Worm (Caenorhabditis elegans): ENCODE results near the gene del-10.

del-10 gene

ce11 chrII:6482102-6482501 lies at the start of gene del-10:
Gene del-10 (minus strand): TSS chrII:6482125.
- TF ChIP-seq tbx-37 (GFP tag; conservative IDR thresholded peaks at IDR 0.05) (no peak), pes-1 (GFP tag; IDR thresholded peaks at IDR 0.05) (no peak), flt-1 (GFP tag; IDR thresholded peaks at IDR 0.05) (no peak), ceh-13 (GFP tag; optimal IDR thresholded peaks at IDR 0.05) (no peak), aly-1 (tag; optimal IDR thresholded peaks at IDR 0.05) (no peak), tbx-11 (GFP tag; IDR thresholded peaks at IDR 0.05) (no peak), hmg-4 (GFP tag; optimal IDR thresholded peaks at IDR 0.05) (no peak), F13C5.2 (tag; optimal IDR thresholded peaks at IDR 0.05) (no peak), hnd-1 (tag; optimal IDR thresholded peaks at IDR 0.05) (no peak), ceh-36 (tag; optimal IDR thresholded peaks at IDR 0.05) (no peak), B0310.2 (tag; optimal IDR thresholded peaks at IDR 0.05) (no peak)

ce11 chrII:6531527-6531926 lies 49.6 kb upstream of the del-10 start, which contains the start of gene abch-1:
Gene abch-1 (minus strand): TSS chrII:6531627.
- TF ChIP-seq pes-1 (GFP tag; IDR thresholded peaks at IDR 0.05) (no peak), tbx-37 (GFP tag; conservative IDR thresholded peaks at IDR 0.05) (no peak), flt-1 (GFP tag; IDR thresholded peaks at IDR 0.05) (no peak), tbx-11 (GFP tag; IDR thresholded peaks at IDR 0.05) (no peak), ets-7 (tag; optimal IDR thresholded peaks at IDR 0.05) (no peak), aly-1 (tag; optimal IDR thresholded peaks at IDR 0.05) (no peak), B0310.2 (tag; optimal IDR thresholded peaks at IDR 0.05) (no peak), ceh-36 (tag; optimal IDR thresholded peaks at IDR 0.05) (no peak), sea-1 (GFP tag; conservative IDR thresholded peaks at IDR 0.05) (no peak), scrt-1 (GFP tag; IDR thresholded peaks at IDR 0.05) (no peak), hmbx-1 (tag; optimal IDR thresholded peaks at IDR 0.05) (no peak), ama-1 (optimal IDR thresholded peaks at IDR 0.05) (no peak), hmg-4 (GFP tag; optimal IDR thresholded peaks at IDR 0.05) (no peak), F13C5.2 (tag; optimal IDR thresholded peaks at IDR 0.05) (no peak), ceh-13 (GFP tag; optimal IDR thresholded peaks at IDR 0.05) (no peak), tra-4 (tag; optimal IDR thresholded peaks at IDR 0.05) (no peak), hnd-1 (tag; optimal IDR thresholded peaks at IDR 0.05) (no peak)

DNA sequence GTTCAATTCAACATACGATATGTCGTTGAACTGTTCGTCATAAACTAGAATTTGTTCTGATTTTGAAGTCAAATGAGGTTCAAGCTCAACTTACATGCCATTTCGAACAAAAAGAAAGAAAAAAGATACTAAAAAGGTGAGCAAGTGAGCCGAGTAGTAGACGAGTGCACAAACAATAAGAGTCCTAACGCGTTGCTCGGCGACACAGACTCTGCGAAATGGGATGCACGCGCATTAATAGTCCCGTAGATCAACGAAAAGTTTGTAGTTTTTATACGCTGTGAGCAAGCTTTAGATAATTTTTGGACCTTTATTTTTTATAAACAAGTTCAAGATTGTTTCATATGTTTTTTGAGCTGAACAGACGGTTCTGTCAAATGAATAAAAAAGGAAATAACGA lies 46.7 kb upstream of the del-10 start, which contains the start of gene C56E6.4:
TSS of gene C56E6.4 (minus strand) at position 101 of the 400 bp plus-strand sequence.
- TF ChIP-seq pes-1 (GFP tag; IDR thresholded peaks at IDR 0.05) (no peak), aly-1 (tag; optimal IDR thresholded peaks at IDR 0.05) (no peak)

ce11 chrII:6526136-6526684 lies 44.3 kb upstream of the del-10 start:
- TF ChIP-seq ceh-36 (tag; optimal IDR thresholded peaks at IDR 0.05), result no peak
- no peak for TF ChIP-seq tbx-37 (GFP tag; conservative IDR thresholded peaks at IDR 0.05)
- TF ChIP-seq ceh-13 (GFP tag; optimal IDR thresholded peaks at IDR 0.05), result no peak
- no peak for TF ChIP-seq hnd-1 (tag; optimal IDR thresholded peaks at IDR 0.05)
- no peak for TF ChIP-seq flt-1 (GFP tag; IDR thresholded peaks at IDR 0.05)
- TF ChIP-seq scrt-1 (GFP tag; IDR thresholded peaks at IDR 0.05), result no peak
- no peak for TF ChIP-seq aly-1 (tag; optimal IDR thresholded peaks at IDR 0.05)
- no peak for TF ChIP-seq pes-1 (GFP tag; IDR thresholded peaks at IDR 0.05)
- no peak for TF ChIP-seq ets-7 (tag; optimal IDR thresholded peaks at IDR 0.05)
- no peak for TF ChIP-seq hmbx-1 (tag; optimal IDR thresholded peaks at IDR 0.05)
- no peak for TF ChIP-seq tra-4 (tag; optimal IDR thresholded peaks at IDR 0.05)
- TF ChIP-seq tbx-11 (GFP tag; IDR thresholded peaks at IDR 0.05), result no peak
- no peak for TF ChIP-seq sea-1 (GFP tag; conservative IDR thresholded peaks at IDR 0.05)
- TF ChIP-seq F13C5.2 (tag; optimal IDR thresholded peaks at IDR 0.05), result no peak
- TF ChIP-seq hmg-4 (GFP tag; optimal IDR thresholded peaks at IDR 0.05), result no peak
- no peak for TF ChIP-seq ama-1 (optimal IDR thresholded peaks at IDR 0.05)
- no peak for TF ChIP-seq B0310.2 (tag; optimal IDR thresholded peaks at IDR 0.05)

ce11 chrII:6524501-6524977 lies 42.6 kb upstream of the del-10 start, which contains the start of gene C56E6.2:
Gene C56E6.2 (plus strand): TSS chrII:6524927.
- TF ChIP-seq aly-1 (tag; optimal IDR thresholded peaks at IDR 0.05) (no peak), ama-1 (optimal IDR thresholded peaks at IDR 0.05) (no peak), scrt-1 (GFP tag; IDR thresholded peaks at IDR 0.05) (no peak), ceh-36 (tag; optimal IDR thresholded peaks at IDR 0.05) (no peak), ceh-13 (GFP tag; optimal IDR thresholded peaks at IDR 0.05) (no peak), tbx-37 (GFP tag; conservative IDR thresholded peaks at IDR 0.05) (no peak), ets-7 (tag; optimal IDR thresholded peaks at IDR 0.05) (no peak), B0310.2 (tag; optimal IDR thresholded peaks at IDR 0.05) (no peak), F13C5.2 (tag; optimal IDR thresholded peaks at IDR 0.05) (no peak), tbx-11 (GFP tag; IDR thresholded peaks at IDR 0.05) (no peak), flt-1 (GFP tag; IDR thresholded peaks at IDR 0.05) (no peak), tra-4 (tag; optimal IDR thresholded peaks at IDR 0.05) (no peak), pes-1 (GFP tag; IDR thresholded peaks at IDR 0.05) (no peak), hnd-1 (tag; optimal IDR thresholded peaks at IDR 0.05) (no peak), hmbx-1 (tag; optimal IDR thresholded peaks at IDR 0.05) (no peak), sea-1 (GFP tag; conservative IDR thresholded peaks at IDR 0.05) (no peak), hmg-4 (GFP tag; optimal IDR thresholded peaks at IDR 0.05) (no peak)

- TF ChIP-seq flt-1 (GFP tag; IDR thresholded peaks at IDR 0.05), result no peak
- TF ChIP-seq ama-1 (optimal IDR thresholded peaks at IDR 0.05), result no peak
- no peak for TF ChIP-seq scrt-1 (GFP tag; IDR thresholded peaks at IDR 0.05)
- TF ChIP-seq ets-7 (tag; optimal IDR thresholded peaks at IDR 0.05), result no peak
- TF ChIP-seq pes-1 (GFP tag; IDR thresholded peaks at IDR 0.05), result no peak
Measured at ce11 chrII:6523940-6524339, 42.0 kb upstream of the del-10 start.

ce11 chrII:6522622-6523254 lies 40.8 kb upstream of the del-10 start:
- TF ChIP-seq B0310.2 (tag; optimal IDR thresholded peaks at IDR 0.05) (no peak), ets-7 (tag; optimal IDR thresholded peaks at IDR 0.05) (no peak), hnd-1 (tag; optimal IDR thresholded peaks at IDR 0.05) (no peak), tra-4 (tag; optimal IDR thresholded peaks at IDR 0.05) (no peak), tbx-11 (GFP tag; IDR thresholded peaks at IDR 0.05) (no peak), scrt-1 (GFP tag; IDR thresholded peaks at IDR 0.05) (no peak), ceh-13 (GFP tag; optimal IDR thresholded peaks at IDR 0.05) (no peak), aly-1 (tag; optimal IDR thresholded peaks at IDR 0.05) (peak; percentile 53), pes-1 (GFP tag; IDR thresholded peaks at IDR 0.05) (no peak), sea-1 (GFP tag; conservative IDR thresholded peaks at IDR 0.05) (0 out of 2 replicates have a peak, but pooled peaks have one; percentile 36), hmbx-1 (tag; optimal IDR thresholded peaks at IDR 0.05) (no peak), tbx-37 (GFP tag; conservative IDR thresholded peaks at IDR 0.05) (no peak; the same call in 1 of the 2 replicates), hmg-4 (GFP tag; optimal IDR thresholded peaks at IDR 0.05) (peak; percentile 80), flt-1 (GFP tag; IDR thresholded peaks at IDR 0.05) (0 out of 2 replicates have a peak, but pooled peaks have one; percentile 23), ceh-36 (tag; optimal IDR thresholded peaks at IDR 0.05) (no peak), ama-1 (optimal IDR thresholded peaks at IDR 0.05) (no peak), F13C5.2 (tag; optimal IDR thresholded peaks at IDR 0.05) (no peak)
